Fruit fly (Drosophila melanogaster) S2 (cell line): ENCODE data around the gene CG17258.

ENCODE experiments used
- CG8478 ChIP-seq: fragments of >200 bp; optimal IDR thresholded peaks from 2 replicates; lab custom pipeline; 2018
- CTCF ChIP-seq, 2 experiments: fragments of >200 bp; optimal IDR thresholded peaks; 2 replicates each; lab custom pipeline; 2018

DNA sequence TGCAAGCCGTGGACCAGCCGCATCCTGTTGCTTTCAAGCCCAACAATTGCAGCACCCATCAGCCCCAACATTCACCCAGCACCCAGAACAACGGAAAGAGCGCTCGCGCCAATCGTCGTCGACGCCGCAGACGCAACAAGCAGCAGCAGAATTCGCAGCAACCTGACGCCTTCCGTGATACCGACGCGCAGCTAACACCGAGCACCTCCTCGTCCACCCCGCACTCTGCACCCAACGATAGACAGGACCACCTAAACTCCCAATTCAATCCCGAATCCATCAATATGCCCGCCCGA lies 24.4 kb upstream of the CG17258 start:
- no peak for TF ChIP-seq CTCF (optimal IDR thresholded peaks at IDR 0.05; lab: Kevin White, UChicago)
- no peak for TF ChIP-seq CG8478 (lab: Kevin White, UChicago)
